Worm (Caenorhabditis elegans) whole organism, L1 larva: ENCODE results near the gene brc-1.

ENCODE experiments used
- elt-3 ChIP-seq, 6 experiments: fragments of 150-350 bp in 1 of 6; sonication (generic microtip); optimal IDR thresholded peaks; 2 replicates each; lab custom pipeline; 2017 to 2018; ENCODE audit warnings: missing biosample characterization in 6 of 6, missing genetic modification characterization in 6 of 6, inconsistent platforms in 1 of 6
- isw-1 ChIP-seq: fragments of 200-800 bp; sonication (Bioruptor generic); IDR thresholded peaks from 2 replicates; pipeline ENCODE4 v1.3.6; 2022; ENCODE audit warnings: missing genetic modification characterization, missing compliant biosample characterization
- lin-13 ChIP-seq: fragments of 150-350 bp; optimal IDR thresholded peaks from 2 replicates; lab custom pipeline; 2014; ENCODE audit warnings: missing biosample characterization, missing genetic modification reagents, missing genetic modification characterization
- lin-14 ChIP-seq: fragments of 200-800 bp; sonication (Bioruptor generic); optimal IDR thresholded peaks from 2 replicates; lab custom pipeline; 2018; ENCODE audit warnings: mild to moderate bottlenecking, missing genetic modification characterization, moderate library complexity, missing compliant biosample characterization
- lir-3 ChIP-seq: sonication (generic microtip); optimal IDR thresholded peaks from 2 replicates; lab custom pipeline; 2016; ENCODE audit warnings: mild to moderate bottlenecking, missing genetic modification characterization, moderate library complexity, missing compliant biosample characterization; ENCODE audit not compliant: poor library complexity
- nhr-19 ChIP-seq: fragments of 200-800 bp; sonication (Bioruptor generic); conservative IDR thresholded peaks from 2 replicates; pipeline ENCODE4 v1.3.6; 2022; ENCODE audit warnings: missing genetic modification characterization, missing compliant biosample characterization
- nhr-77 ChIP-seq: fragments of 150-350 bp; optimal IDR thresholded peaks from 2 replicates; lab custom pipeline; 2014; ENCODE audit warnings: missing biosample characterization, missing genetic modification characterization
- pqm-1 ChIP-seq: sonication (generic microtip); optimal IDR thresholded peaks from 3 replicates; lab custom pipeline; 2017; ENCODE audit warnings: missing biosample characterization, missing genetic modification characterization
- rnt-1 ChIP-seq: sonication (generic microtip); optimal IDR thresholded peaks from 2 replicates; lab custom pipeline; 2016; ENCODE audit warnings: mild to moderate bottlenecking, missing genetic modification characterization, moderate library complexity, missing compliant biosample characterization
- skn-1 ChIP-seq: fragments of 150-350 bp; optimal IDR thresholded peaks from 2 replicates; lab custom pipeline; 2014; ENCODE audit warnings: missing biosample characterization, missing genetic modification characterization
- snpc-4 ChIP-seq: fragments of 150-350 bp; optimal IDR thresholded peaks from 2 replicates; lab custom pipeline; 2014; ENCODE audit warnings: missing biosample characterization, missing genetic modification characterization
- tbx-2 ChIP-seq: sonication (generic microtip); optimal IDR thresholded peaks from 2 replicates; lab custom pipeline; 2016; ENCODE audit warnings: missing genetic modification characterization, missing compliant biosample characterization
- zip-4 ChIP-seq: fragments of 200-800 bp; sonication (Bioruptor generic); optimal IDR thresholded peaks from 2 replicates; lab custom pipeline; 2018; ENCODE audit warnings: mild to moderate bottlenecking, missing genetic modification characterization, moderate library complexity, missing compliant biosample characterization

- TF ChIP-seq zip-4 (GFP tag; lab: Kevin White, UChicago) (no peak), tbx-2 (tag; lab: Kevin White, UChicago) (no peak), elt-3 (tag; optimal IDR thresholded peaks at IDR 0.05; lab: Kevin White, UChicago) (no peak), lir-3 (tag; lab: Kevin White, UChicago) (no peak), skn-1 (tag; lab: Kevin White, UChicago) (no peak), nhr-19 (GFP tag; lab: Robert Waterston, UW) (no peak), nhr-77 (tag; lab: Kevin White, UChicago) (no peak), snpc-4 (tag; lab: Kevin White, UChicago) (no peak), lin-13 (no peak), pqm-1 (tag; lab: Kevin White, UChicago) (no peak), rnt-1 (no peak), lin-14 (GFP tag; lab: Kevin White, UChicago) (no peak), isw-1 (GFP tag; lab: Robert Waterston, UW) (no peak)
These were observed 27.1 kb upstream of the brc-1 start for ce11 chrIII:3889896-3890295.
